Fruit fly (Drosophila melanogaster) whole organism, embryonic: ENCODE measurements around the gene mthl6.

Source experiments
- B-H2 ChIP-seq: fragments of 200-800 bp; sonication (Bioruptor generic); optimal IDR thresholded peaks from 2 replicates; lab custom pipeline; 2018; ENCODE audit warnings: missing biosample characterization, mild to moderate bottlenecking, missing genetic modification characterization
- Bdp1 ChIP-seq: fragments of 200-800 bp; sonication (Bioruptor generic); optimal IDR thresholded peaks from 3 replicates; lab custom pipeline; 2016; ENCODE audit warnings: missing biosample characterization, missing genetic modification characterization
- C15 ChIP-seq: fragments of 200-800 bp; sonication (Bioruptor generic); IDR thresholded peaks from 3 replicates; pipeline ENCODE4 v1.3.6; 2022; ENCODE audit warnings: missing biosample characterization, missing genetic modification characterization
- CG10565 ChIP-seq: fragments of 200-800 bp; sonication (Bioruptor generic); optimal IDR thresholded peaks from 3 replicates; lab custom pipeline; 2016; ENCODE audit warnings: missing biosample characterization, mild to moderate bottlenecking, missing genetic modification characterization
- CG11398 ChIP-seq: fragments of 200-800 bp; sonication (Bioruptor generic); optimal IDR thresholded peaks from 2 replicates; lab custom pipeline; 2016; ENCODE audit warnings: missing biosample characterization, missing genetic modification characterization
- CG12744 ChIP-seq: fragments of 200-800 bp; sonication (Bioruptor generic); optimal IDR thresholded peaks from 2 replicates; lab custom pipeline; 2016; ENCODE audit warnings: missing biosample characterization, missing genetic modification characterization
- CG14441 ChIP-seq: fragments of 200-800 bp; sonication (Bioruptor generic); IDR thresholded peaks from 2 replicates; pipeline ENCODE4 v1.3.6; 2022; ENCODE audit warnings: missing biosample characterization, missing genetic modification characterization
- CG1603 ChIP-seq: fragments of 200-800 bp; sonication (Bioruptor generic); optimal IDR thresholded peaks from 2 replicates; lab custom pipeline; 2019; ENCODE audit warnings: missing biosample characterization, mild to moderate bottlenecking, missing genetic modification characterization, moderate library complexity
- CG16813 ChIP-seq: fragments of 200-800 bp; sonication (Bioruptor generic); IDR thresholded peaks from 3 replicates; pipeline ENCODE4 v1.3.6; 2022; ENCODE audit warnings: missing biosample characterization, missing genetic modification characterization; ENCODE audit not compliant: partially characterized antibody
- CG1832 ChIP-seq: fragments of 200-800 bp; sonication (Bioruptor generic); optimal IDR thresholded peaks from 2 replicates; lab custom pipeline; 2017; ENCODE audit warnings: missing biosample characterization, mild to moderate bottlenecking, missing genetic modification characterization, inconsistent platforms
- CG2199 ChIP-seq: fragments of 200-800 bp; sonication (Bioruptor generic); IDR thresholded peaks from 3 replicates; pipeline ENCODE4 v1.3.6; 2022; ENCODE audit warnings: missing biosample characterization, missing genetic modification characterization
- CG34224 ChIP-seq: fragments of 200-800 bp; sonication (Bioruptor generic); IDR thresholded peaks from 3 replicates; pipeline ENCODE4 v1.3.6; 2022; ENCODE audit warnings: missing biosample characterization, missing genetic modification characterization; ENCODE audit not compliant: partially characterized antibody
- CG3838 ChIP-seq: fragments of 200-800 bp; sonication (Bioruptor generic); optimal IDR thresholded peaks from 3 replicates; lab custom pipeline; 2016; ENCODE audit warnings: missing biosample characterization, missing genetic modification characterization
- CG3995 ChIP-seq: fragments of 200-800 bp; sonication (Bioruptor generic); optimal IDR thresholded peaks from 3 replicates; lab custom pipeline; 2016; ENCODE audit warnings: missing biosample characterization, missing genetic modification characterization
- CHES-1-like ChIP-seq: fragments of 200-800 bp; sonication (Bioruptor generic); optimal IDR thresholded peaks from 2 replicates; lab custom pipeline; 2016; ENCODE audit warnings: missing biosample characterization, missing genetic modification characterization
- D19A ChIP-seq: fragments of 200-800 bp; optimal IDR thresholded peaks from 3 replicates; lab custom pipeline; 2019; ENCODE audit warnings: missing biosample characterization, mild to moderate bottlenecking, missing genetic modification characterization, moderate library complexity
- Deaf1 ChIP-seq: fragments of 200-800 bp; optimal IDR thresholded peaks from 3 replicates; lab custom pipeline; 2019; ENCODE audit warnings: missing biosample characterization, mild to moderate bottlenecking, missing genetic modification characterization, moderate library complexity
- Dll ChIP-seq: fragments of 200-800 bp; sonication (Bioruptor generic); IDR thresholded peaks from 4 replicates; pipeline ENCODE4 v1.3.6; 2022; ENCODE audit warnings: missing biosample characterization, missing genetic modification characterization; ENCODE audit not compliant: partially characterized antibody
- Doc2 ChIP-seq: fragments of 200-800 bp; sonication (Bioruptor generic); IDR thresholded peaks from 2 replicates; pipeline ENCODE4 v1.3.6; 2022; ENCODE audit warnings: missing biosample characterization, missing genetic modification characterization
- HLH54F ChIP-seq: fragments of 200-800 bp; sonication (Bioruptor generic); optimal IDR thresholded peaks from 3 replicates; lab custom pipeline; 2016; ENCODE audit warnings: missing biosample characterization, missing genetic modification characterization
- Med ChIP-seq: fragments of 200-800 bp; sonication (Bioruptor generic); peaks from one replicate; lab custom pipeline; 2016; ENCODE audit warnings: missing biosample characterization, missing genetic modification characterization, mild to moderate bottlenecking, inconsistent platforms, moderate library complexity
- Mrtf ChIP-seq: fragments of 200-800 bp; sonication (Bioruptor generic); IDR thresholded peaks from 3 replicates; pipeline ENCODE4 v1.3.6; 2022; ENCODE audit warnings: missing biosample characterization, missing genetic modification characterization
- Opbp ChIP-seq: fragments of 200-800 bp; sonication (Bioruptor generic); IDR thresholded peaks from 3 replicates; pipeline ENCODE4 v1.3.6; 2022; ENCODE audit warnings: missing biosample characterization, missing genetic modification characterization; ENCODE audit not compliant: partially characterized antibody
- Sin3A ChIP-seq: fragments of >200 bp; optimal IDR thresholded peaks from 2 replicates; lab custom pipeline; 2018
- Trl ChIP-seq, 3 experiments: fragments of >200 bp in 2 of 3; fragments of 200-800 bp in 1 of 3; sonication (Bioruptor generic) in 1 of 3; optimal IDR thresholded peaks; 2 replicates in 1 of 3; 3 replicates in 2 of 3; lab custom pipeline; 2016 to 2017; ENCODE audit warnings: missing biosample characterization in 1 of 3, missing genetic modification characterization in 1 of 3
- chinmo ChIP-seq: fragments of 200-800 bp; sonication (Bioruptor generic); IDR thresholded peaks from 4 replicates; pipeline ENCODE4 v1.3.6; 2022; ENCODE audit warnings: missing biosample characterization, missing genetic modification characterization; ENCODE audit not compliant: partially characterized antibody
- danr ChIP-seq: fragments of 200-800 bp; sonication (Bioruptor generic); IDR thresholded peaks from 2 replicates; pipeline ENCODE4 v1.3.6; 2022; ENCODE audit warnings: missing biosample characterization, missing genetic modification characterization
- dpn ChIP-seq, 2 experiments: fragments of 200-800 bp; sonication (Bioruptor generic); optimal IDR thresholded peaks; 3 replicates each; lab custom pipeline; 2016; ENCODE audit warnings: missing biosample characterization in 2 of 2, missing genetic modification characterization in 2 of 2
- emc ChIP-seq: fragments of 200-800 bp; sonication (Bioruptor generic); optimal IDR thresholded peaks from 2 replicates; lab custom pipeline; 2016; ENCODE audit warnings: missing biosample characterization, missing genetic modification characterization
- gro ChIP-seq: fragments of 200-800 bp; sonication (Bioruptor generic); optimal IDR thresholded peaks from 2 replicates; lab custom pipeline; 2016; ENCODE audit warnings: missing biosample characterization, missing genetic modification characterization
- ham ChIP-seq: fragments of 200-800 bp; sonication (Bioruptor generic); IDR thresholded peaks from 2 replicates; pipeline ENCODE4 v1.3.6; 2022; ENCODE audit warnings: missing biosample characterization, missing genetic modification characterization
- her ChIP-seq: fragments of 200-800 bp; sonication (Bioruptor generic); optimal IDR thresholded peaks from 2 replicates; lab custom pipeline; 2016; ENCODE audit warnings: missing biosample characterization, missing genetic modification characterization
- inv ChIP-seq: fragments of 200-800 bp; sonication (Bioruptor generic); IDR thresholded peaks from 2 replicates; pipeline ENCODE4 v1.3.6; 2022; ENCODE audit warnings: missing biosample characterization, missing genetic modification characterization; ENCODE audit not compliant: partially characterized antibody
- kay ChIP-seq: fragments of 200-800 bp; sonication (Bioruptor generic); optimal IDR thresholded peaks from 2 replicates; lab custom pipeline; 2016; ENCODE audit warnings: missing biosample characterization, missing genetic modification characterization
- lab ChIP-seq: fragments of 200-800 bp; sonication (Bioruptor generic); optimal IDR thresholded peaks from 3 replicates; lab custom pipeline; 2017; ENCODE audit warnings: missing biosample characterization, missing genetic modification characterization, mild to moderate bottlenecking, moderate library complexity, missing genetic modification reagents
- nerfin-2 ChIP-seq: fragments of 200-800 bp; sonication (Bioruptor generic); IDR thresholded peaks from 2 replicates; pipeline ENCODE4 v1.3.6; 2022; ENCODE audit warnings: missing biosample characterization, missing genetic modification characterization; ENCODE audit not compliant: partially characterized antibody
- pho ChIP-seq: fragments of 200-800 bp; sonication (Bioruptor generic); optimal IDR thresholded peaks from 2 replicates; lab custom pipeline; 2016; ENCODE audit warnings: missing biosample characterization, missing genetic modification characterization
- pum ChIP-seq: fragments of 200-800 bp; sonication (Bioruptor generic); optimal IDR thresholded peaks from 2 replicates; lab custom pipeline; 2016; ENCODE audit warnings: missing biosample characterization, missing genetic modification characterization
- salm ChIP-seq: fragments of 200-800 bp; sonication (Bioruptor generic); optimal IDR thresholded peaks from 2 replicates; lab custom pipeline; 2018; ENCODE audit warnings: missing biosample characterization, mild to moderate bottlenecking, missing genetic modification characterization
- sima ChIP-seq: fragments of 200-800 bp; sonication (Bioruptor generic); optimal IDR thresholded peaks from 2 replicates; lab custom pipeline; 2016; ENCODE audit warnings: missing biosample characterization, missing genetic modification characterization
- slbo ChIP-seq: fragments of 200-800 bp; sonication (Bioruptor generic); IDR thresholded peaks from 2 replicates; pipeline ENCODE4 v1.3.6; 2022; ENCODE audit warnings: missing biosample characterization, missing genetic modification characterization
- so ChIP-seq: fragments of 200-800 bp; sonication (Bioruptor generic); IDR thresholded peaks from 3 replicates; pipeline ENCODE4 v1.3.6; 2022; ENCODE audit warnings: missing biosample characterization, missing genetic modification characterization
- tll ChIP-seq, 2 experiments: fragments of 200-800 bp in 1 of 2; fragments of >200 bp in 1 of 2; sonication (Bioruptor generic) in 1 of 2; optimal IDR thresholded peaks; 2 replicates each; lab custom pipeline; 2017 to 2019; ENCODE audit warnings: missing biosample characterization in 2 of 2, missing genetic modification characterization in 2 of 2, mild to moderate bottlenecking in 1 of 2, moderate library complexity in 1 of 2
- trh ChIP-seq: fragments of 200-800 bp; sonication (Bioruptor generic); optimal IDR thresholded peaks from 2 replicates; lab custom pipeline; 2016; ENCODE audit warnings: missing biosample characterization, missing genetic modification characterization
- twi ChIP-seq: fragments of 200-800 bp; optimal IDR thresholded peaks from 2 replicates; lab custom pipeline; 2019; ENCODE audit warnings: missing biosample characterization, mild to moderate bottlenecking, missing genetic modification characterization, moderate library complexity
- tx ChIP-seq: fragments of 200-800 bp; sonication (Bioruptor generic); optimal IDR thresholded peaks from 2 replicates; lab custom pipeline; 2016; ENCODE audit warnings: missing biosample characterization, missing genetic modification characterization
- yki ChIP-seq: fragments of >200 bp; optimal IDR thresholded peaks from 3 replicates; lab custom pipeline; 2018
- z ChIP-seq: fragments of 200-800 bp; sonication (Bioruptor generic); IDR thresholded peaks from 3 replicates; pipeline ENCODE4 v1.3.6; 2022; ENCODE audit warnings: missing biosample characterization, missing genetic modification characterization

mthl6 gene

DNA sequence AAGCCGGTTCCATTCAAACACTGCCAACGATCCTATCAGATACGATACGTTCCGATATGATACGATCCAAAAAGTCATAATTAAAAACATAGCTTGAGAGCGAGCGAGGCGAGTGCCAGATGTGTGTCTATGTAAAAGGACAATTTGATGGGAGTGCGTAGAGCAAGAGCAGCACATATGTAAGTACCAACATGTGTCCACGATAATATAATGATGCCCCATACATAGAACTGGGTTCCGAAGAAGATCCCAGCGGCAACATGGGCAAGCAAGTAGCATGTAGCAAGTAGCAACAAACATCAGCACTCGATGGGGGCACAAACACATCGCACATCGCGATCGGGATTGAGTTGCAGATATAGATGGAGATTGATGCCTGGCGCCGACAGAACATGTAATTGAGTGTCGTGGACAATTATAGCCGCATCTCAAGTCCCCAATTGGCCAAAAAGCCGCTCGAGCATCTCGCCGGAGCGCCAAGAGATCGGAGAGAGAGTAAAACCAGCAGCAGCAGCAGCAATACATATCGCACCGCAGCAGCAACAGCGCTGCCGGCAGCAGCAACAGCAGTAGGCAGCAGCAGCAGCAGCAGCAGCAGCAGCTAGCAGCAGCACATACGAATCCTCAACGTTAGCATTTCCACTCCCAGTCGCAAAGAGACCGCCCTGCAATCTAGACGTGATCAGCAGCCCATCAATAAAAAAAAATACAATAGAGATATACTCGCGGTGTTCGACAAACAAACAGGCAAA, 32.8 kb downstream of the mthl6 start, which contains the start of gene ltl (continued):
- TF ChIP-seq HLH54F (GFP tag; lab: Kevin White, UChicago) = no peak
- TF ChIP-seq lab (GFP tag; lab: Kevin White, UChicago) = no peak
- no peak for TF ChIP-seq Mrtf (GFP tag; lab: Robert Waterston, UW)
- TF ChIP-seq CG10565 (GFP tag; lab: Kevin White, UChicago) = no peak
- TF ChIP-seq Bdp1 (GFP tag; lab: Kevin White, UChicago) = no peak
- TF ChIP-seq CG1603 (tag; lab: Kevin White, UChicago) = no peak
- TF ChIP-seq chinmo (GFP tag; lab: Robert Waterston, UW) = 0 out of 4 replicates have a peak, but pooled peaks have one; percentile 67
- no peak for TF ChIP-seq CHES-1-like
- no peak for TF ChIP-seq nerfin-2
- TF ChIP-seq twi (tag; lab: Kevin White, UChicago) = peak; percentile 96
- no peak for TF ChIP-seq z (GFP tag; lab: Robert Waterston, UW)
- TF ChIP-seq Sin3A (lab: Kevin White, UChicago) = no peak
- no peak for TF ChIP-seq Dll (GFP tag; lab: Robert Waterston, UW)
- 0 out of 3 replicates have a peak, but pooled peaks have one; percentile 10 for TF ChIP-seq CG16813
- no peak for TF ChIP-seq B-H2 (GFP tag; lab: Kevin White, UChicago)
- TF ChIP-seq sima = no peak
- TF ChIP-seq CG1832 (GFP tag; lab: Kevin White, UChicago) = no peak
- TF ChIP-seq Trl (optimal IDR thresholded peaks at IDR 0.05; lab: Kevin White, UChicago) = peak in 1 of 2 experiments; percentile 46
- no peak for TF ChIP-seq Trl (GFP tag; optimal IDR thresholded peaks at IDR 0.05; lab: Kevin White, UChicago)
- no peak for TF ChIP-seq salm (tag; lab: Kevin White, UChicago)
- TF ChIP-seq her (GFP tag; lab: Kevin White, UChicago) = no peak
- no peak for TF ChIP-seq Deaf1 (tag; lab: Kevin White, UChicago)
- no peak for TF ChIP-seq emc (GFP tag; lab: Kevin White, UChicago)
- no peak for TF ChIP-seq CG3995 (GFP tag; lab: Kevin White, UChicago)
- TF ChIP-seq Opbp (GFP tag; lab: Robert Waterston, UW) = no peak
- TF ChIP-seq pum = no peak
- TF ChIP-seq ham (GFP tag; lab: Robert Waterston, UW) = no peak
- no peak for TF ChIP-seq inv (GFP tag; lab: Robert Waterston, UW)
- TF ChIP-seq tx (GFP tag; lab: Kevin White, UChicago) = no peak
- TF ChIP-seq gro (GFP tag; lab: Kevin White, UChicago) = no peak
- TF ChIP-seq CG34224 (GFP tag; lab: Robert Waterston, UW) = 0 out of 3 replicates have a peak, but pooled peaks have one; percentile 13
- TF ChIP-seq kay = no peak
- no peak for TF ChIP-seq CG12744 (GFP tag; lab: Kevin White, UChicago)
- no peak for TF ChIP-seq pho (GFP tag; lab: Kevin White, UChicago)
- no peak for TF ChIP-seq danr (GFP tag; lab: Robert Waterston, UW)
- TF ChIP-seq Doc2 = no peak
- no peak for TF ChIP-seq trh (GFP tag; lab: Kevin White, UChicago)
- no peak for TF ChIP-seq D19A (tag; lab: Kevin White, UChicago)
- no peak for TF ChIP-seq CG14441 (GFP tag; lab: Robert Waterston, UW)
- peak; percentile 57 for TF ChIP-seq Med (GFP tag; lab: Kevin White, UChicago)

DNA sequence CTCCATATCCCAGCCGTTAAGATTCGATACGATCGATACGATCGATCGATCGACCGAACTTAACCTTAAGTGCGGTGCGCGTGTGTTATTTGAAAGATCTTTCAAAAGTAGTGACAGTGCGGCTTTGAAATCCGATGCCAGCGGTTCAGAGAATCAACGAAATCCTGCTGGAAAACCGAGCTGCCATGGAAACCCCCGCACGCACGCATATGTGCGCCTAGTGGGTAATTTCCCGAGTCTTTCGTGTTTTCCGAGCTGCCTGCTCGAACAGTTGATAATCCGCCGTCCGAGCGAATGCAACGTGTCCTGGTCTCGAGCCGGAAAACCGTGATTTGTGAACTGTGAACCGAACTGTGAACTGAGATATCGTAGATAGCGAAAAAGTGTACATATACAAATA, 33.5 kb downstream of the mthl6 start:
- no peak for TF ChIP-seq CG11398 (GFP tag; lab: Kevin White, UChicago)
- TF ChIP-seq CG3995 (GFP tag; lab: Kevin White, UChicago) = peak; percentile 58
- TF ChIP-seq twi (tag; lab: Kevin White, UChicago) = peak; percentile 93
- TF ChIP-seq CG3838 (GFP tag; lab: Kevin White, UChicago) = no peak
- no peak for TF ChIP-seq C15 (GFP tag; lab: Robert Waterston, UW)
- TF ChIP-seq tll (GFP tag; optimal IDR thresholded peaks at IDR 0.05; lab: Kevin White, UChicago) = no peak
- no peak for TF ChIP-seq yki
- peak; percentile 30; the same call in 1 of the 3 replicates for TF ChIP-seq CG2199 (GFP tag; lab: Robert Waterston, UW)
- 0 out of 2 replicates have a peak, but pooled peaks have one; percentile 11 for TF ChIP-seq slbo (GFP tag; lab: Robert Waterston, UW)
- no peak for TF ChIP-seq so (GFP tag; lab: Robert Waterston, UW)
- no peak for TF ChIP-seq dpn (GFP tag; optimal IDR thresholded peaks at IDR 0.05; lab: Kevin White, UChicago)
